Fruit fly (Drosophila melanogaster): ENCODE data around the gene Pyroxd1.

Pyroxd1 gene

DNA sequence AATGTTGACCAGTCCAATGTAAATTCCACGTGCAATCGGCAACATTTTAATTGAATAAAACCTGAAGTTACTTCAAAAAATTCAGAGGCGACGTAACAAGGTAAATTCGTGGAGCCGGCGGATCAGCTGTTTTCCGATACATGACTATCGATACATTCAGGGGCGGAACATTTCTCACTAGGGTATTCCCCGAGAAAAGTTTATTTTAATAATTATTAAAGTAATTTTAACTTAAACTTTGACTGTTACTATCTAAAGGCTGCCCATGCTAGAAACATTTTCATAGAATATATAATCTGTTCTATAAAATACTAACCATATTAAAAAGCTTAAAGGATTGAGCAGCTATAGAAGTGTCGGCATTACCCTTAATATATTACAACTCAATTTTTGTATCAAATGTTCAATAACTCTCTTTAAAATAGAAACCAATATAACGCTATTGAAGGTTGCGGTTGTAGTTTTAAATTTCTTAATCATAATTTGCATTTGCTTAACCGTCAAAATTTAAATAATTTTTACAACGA, 5.9 kb downstream of the Pyroxd1 start, which contains the start of the genes mRpS18B and Kua (continued):
- TF ChIP-seq CG11398 (GFP tag; optimal IDR thresholded peaks at IDR 0.05) (no peak), MTF-1 (GFP tag; optimal IDR thresholded peaks at IDR 0.05; ENCODE audit: borderline replicate concordance) (no peak), vvl (GFP tag; IDR thresholded peaks at IDR 0.05) (peak; percentile 65), CG2678 (tag; optimal IDR thresholded peaks at IDR 0.05) (peak; percentile 65), CG31365 (tag; optimal IDR thresholded peaks at IDR 0.05) (no peak), Drgx (GFP tag; IDR thresholded peaks at IDR 0.05) (peak; percentile 55; the same call in 1 of the 2 replicates), ftz-f1 (GFP tag; optimal IDR thresholded peaks at IDR 0.05) (no peak), unpg (GFP tag; optimal IDR thresholded peaks at IDR 0.05) (peak; percentile 62), Hmr (GFP tag; optimal IDR thresholded peaks at IDR 0.05) (peak; percentile 43), YL-1 (GFP tag; optimal IDR thresholded peaks at IDR 0.05) (no peak), CG7372 (GFP tag; IDR thresholded peaks at IDR 0.05) (0 out of 2 replicates have a peak, but pooled peaks have one; percentile 32), CG4328 (GFP tag; optimal IDR thresholded peaks at IDR 0.05) (no peak), ara (GFP tag; IDR thresholded peaks at IDR 0.05) (no peak), cato (GFP tag; optimal IDR thresholded peaks at IDR 0.05; ENCODE audit: borderline replicate concordance) (no peak), CG3407 (GFP tag; optimal IDR thresholded peaks at IDR 0.05) (peak; percentile 7), CG34376 (GFP tag; optimal IDR thresholded peaks at IDR 0.05) (peak; percentile 43), CG3163 (GFP tag; optimal IDR thresholded peaks at IDR 0.05) (no peak), amos (GFP tag; IDR thresholded peaks at IDR 0.05; ENCODE audit: partially characterized antibody) (peak; percentile 66), Dref (GFP tag; IDR thresholded peaks at IDR 0.05) (peak; percentile 76), CG10147 (GFP tag; optimal IDR thresholded peaks at IDR 0.05) (peak; percentile 53), NFAT (GFP tag; IDR thresholded peaks at IDR 0.05) (peak; percentile 52), inv (GFP tag; IDR thresholded peaks at IDR 0.05; ENCODE audit: partially characterized antibody) (peak; percentile 47), CG1529 (GFP tag; optimal IDR thresholded peaks at IDR 0.05) (no peak), BEAF-32 (GFP tag; optimal IDR thresholded peaks at IDR 0.05) (peak; percentile 71), crp (GFP tag; optimal IDR thresholded peaks at IDR 0.05) (peak; percentile 64 to 94), zfh2 (GFP tag; optimal IDR thresholded peaks at IDR 0.05) (no peak), Atf6 (GFP tag; IDR thresholded peaks at IDR 0.05) (no peak; the same call in 1 of the 2 replicates), gro (GFP tag; optimal IDR thresholded peaks at IDR 0.05) (no peak), CG2116 (GFP tag; optimal IDR thresholded peaks at IDR 0.05) (peak; percentile 48), MESR4 (GFP tag; optimal IDR thresholded peaks at IDR 0.05) (peak; percentile 40), CG11723 (GFP tag; optimal IDR thresholded peaks at IDR 0.05) (no peak), CG13287 (GFP tag; IDR thresholded peaks at IDR 0.05; ENCODE audit: partially characterized antibody) (peak; percentile 68), slbo (GFP tag; IDR thresholded peaks at IDR 0.05) (peak; percentile 84), CG15601 (tag; optimal IDR thresholded peaks at IDR 0.05) (peak; percentile 49), klu (GFP tag; IDR thresholded peaks at IDR 0.05) (peak; percentile 10; the same call in 1 of the 2 replicates), dysf (GFP tag; IDR thresholded peaks at IDR 0.05) (peak; percentile 57; the same call in 2 of the 3 replicates), CG8281 (tag; optimal IDR thresholded peaks at IDR 0.05) (no peak), croc (GFP tag; conservative IDR thresholded peaks at IDR 0.05) (no peak), Myb (GFP tag; optimal IDR thresholded peaks at IDR 0.05) (no peak), Hand (GFP tag; optimal IDR thresholded peaks at IDR 0.05) (no peak), CG4282 (GFP tag; optimal IDR thresholded peaks at IDR 0.05) (no peak), CG10979 (tag; optimal IDR thresholded peaks at IDR 0.05) (peak; percentile 52), Opbp (GFP tag; IDR thresholded peaks at IDR 0.05; ENCODE audit: partially characterized antibody) (peak; percentile 67), gsb-n (tag; optimal IDR thresholded peaks at IDR 0.05) (peak; percentile 2), insv (GFP tag; optimal IDR thresholded peaks at IDR 0.05) (no peak), CG7963 (GFP tag; IDR thresholded peaks at IDR 0.05; ENCODE audit: partially characterized antibody) (peak; percentile 41; the same call in 1 of the 3 replicates), CG17361 (GFP tag; IDR thresholded peaks at IDR 0.05) (peak; percentile 77), D19A (tag; optimal IDR thresholded peaks at IDR 0.05) (peak; percentile 33), CG3281 (GFP tag; optimal IDR thresholded peaks at IDR 0.05) (peak; percentile 50)
